Worm (Caenorhabditis elegans): ENCODE results near the gene sdz-36.

DNA sequence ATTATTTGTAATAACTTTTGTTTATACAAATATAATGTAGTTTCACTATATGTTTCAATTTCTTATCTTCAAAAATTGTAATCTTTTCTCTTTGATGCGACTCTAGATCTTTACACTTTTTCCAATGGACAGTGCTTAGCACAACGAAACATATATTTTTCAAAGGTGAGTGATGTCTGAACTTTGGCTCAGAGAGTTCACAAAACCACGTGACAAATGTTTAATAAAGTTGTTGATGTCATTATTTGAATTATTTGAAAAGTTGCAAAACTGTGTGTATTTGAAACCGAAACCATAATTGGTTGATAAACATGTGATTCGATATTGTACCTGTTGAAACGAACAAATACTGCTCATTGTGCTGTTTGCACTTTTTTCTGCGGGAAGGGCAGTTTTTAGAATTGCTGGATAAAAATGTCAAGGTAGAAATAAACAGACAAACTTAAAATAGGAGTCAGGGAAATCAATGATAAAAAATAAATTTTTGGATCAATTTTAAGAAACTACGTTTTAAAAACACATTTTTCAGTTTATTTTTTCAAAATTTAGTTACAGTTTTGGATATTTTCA, 22.6 kb upstream of the sdz-36 start:
- TF ChIP-seq daf-16 (GFP tag; optimal IDR thresholded peaks at IDR 0.05), result no peak
- TF ChIP-seq daf-16 (tag; optimal IDR thresholded peaks at IDR 0.05), result peak; percentile 94
- no peak for TF ChIP-seq jun-1 (tag; optimal IDR thresholded peaks at IDR 0.05)
- no peak for TF ChIP-seq fkh-10 (GFP tag; optimal IDR thresholded peaks at IDR 0.05)
- no peak for TF ChIP-seq dpl-1 (GFP tag; optimal IDR thresholded peaks at IDR 0.05)
- no peak for TF ChIP-seq egl-27 (tag; optimal IDR thresholded peaks at IDR 0.05)
- no peak for TF ChIP-seq hmg-1.1 (GFP tag; IDR thresholded peaks at IDR 0.05)
- TF ChIP-seq spr-3 (GFP tag; optimal IDR thresholded peaks at IDR 0.05), result no peak
- peak in 1 of 2 experiments; percentile 20 for TF ChIP-seq lsy-2 (tag; optimal IDR thresholded peaks at IDR 0.05)
- TF ChIP-seq snpc-4 (tag; optimal IDR thresholded peaks at IDR 0.05), result no peak
- TF ChIP-seq aly-2 (tag; optimal IDR thresholded peaks at IDR 0.05), result no peak

All from whole organism, L4 larva.